Fruit fly (Drosophila melanogaster): Measurements from ENCODE around the gene alpha-Est10.

dm6 chr3R:7519356-7519755, 25.7 kb upstream of the alpha-Est10 start, which contains the start of gene Ubc84D:
- TF ChIP-seq CG11617 (GFP tag; optimal IDR thresholded peaks at IDR 0.05), result no peak
- no peak for TF ChIP-seq kay (GFP tag; ENCODE audit: borderline replicate concordance)

Data from whole organism, adult.